Fruit fly (Drosophila melanogaster) whole organism, prepupa: ENCODE results near the gene Tbh.

ENCODE experiments used
- CG4318 ChIP-seq: fragments of 200-800 bp; sonication (Bioruptor generic); optimal IDR thresholded peaks from 3 replicates; lab custom pipeline; 2017; ENCODE audit warnings: missing biosample characterization, mild to moderate bottlenecking, missing genetic modification characterization
- CG6854 ChIP-seq: fragments of 200-800 bp; sonication (Bioruptor generic); optimal IDR thresholded peaks from 2 replicates; lab custom pipeline; 2017; ENCODE audit warnings: missing biosample characterization, mild to moderate bottlenecking, missing genetic modification characterization
- CG7368 ChIP-seq: fragments of 200-800 bp; sonication (Bioruptor generic); optimal IDR thresholded peaks from 3 replicates; lab custom pipeline; 2016; ENCODE audit warnings: missing biosample characterization, missing genetic modification characterization
- CG8119 ChIP-seq: fragments of 200-800 bp; sonication (Bioruptor generic); IDR thresholded peaks from 3 replicates; pipeline ENCODE4 v1.3.6; 2022; ENCODE audit warnings: missing biosample characterization, missing genetic modification characterization
- CG9139 ChIP-seq: fragments of 200-800 bp; sonication (Bioruptor generic); optimal IDR thresholded peaks from 3 replicates; lab custom pipeline; 2017; ENCODE audit warnings: missing biosample characterization, mild to moderate bottlenecking, missing genetic modification characterization
- Ets21C ChIP-seq: fragments of 200-800 bp; sonication (Bioruptor generic); optimal IDR thresholded peaks from 3 replicates; lab custom pipeline; 2016; ENCODE audit warnings: missing biosample characterization, missing genetic modification characterization
- Sox15 ChIP-seq: fragments of 200-800 bp; sonication (Bioruptor generic); optimal IDR thresholded peaks from 3 replicates; lab custom pipeline; 2016; ENCODE audit warnings: missing biosample characterization, missing genetic modification characterization
- dac ChIP-seq: fragments of 200-800 bp; sonication (Bioruptor generic); optimal IDR thresholded peaks from 2 replicates; lab custom pipeline; 2017; ENCODE audit warnings: missing biosample characterization, mild to moderate bottlenecking, missing genetic modification characterization
- esn ChIP-seq: fragments of 200-800 bp; sonication (Bioruptor generic); optimal IDR thresholded peaks from 2 replicates; lab custom pipeline; 2016; ENCODE audit warnings: missing biosample characterization, mild to moderate bottlenecking, missing genetic modification characterization, moderate library complexity
- fd85E ChIP-seq: fragments of 200-800 bp; sonication (Bioruptor generic); optimal IDR thresholded peaks from 3 replicates; lab custom pipeline; 2016; ENCODE audit warnings: missing biosample characterization, missing genetic modification characterization
- lz ChIP-seq: fragments of 200-800 bp; sonication (Bioruptor generic); optimal IDR thresholded peaks from 3 replicates; lab custom pipeline; 2016; ENCODE audit warnings: missing biosample characterization, missing genetic modification characterization
- spab ChIP-seq: fragments of 200-800 bp; sonication (Bioruptor generic); optimal IDR thresholded peaks from 2 replicates; lab custom pipeline; 2017; ENCODE audit warnings: missing biosample characterization, mild to moderate bottlenecking, missing genetic modification characterization, missing genetic modification reagents

- no peak for TF ChIP-seq esn
- no peak for TF ChIP-seq lz
- TF ChIP-seq CG7368, result no peak
- TF ChIP-seq CG8119 (GFP tag; lab: Robert Waterston, UW), result no peak
- no peak for TF ChIP-seq CG4318 (GFP tag; lab: Kevin White, UChicago)
- no peak for TF ChIP-seq dac
- no peak for TF ChIP-seq CG9139 (GFP tag; lab: Kevin White, UChicago)
- TF ChIP-seq CG6854 (GFP tag; lab: Kevin White, UChicago), result no peak
- TF ChIP-seq Sox15 (GFP tag; lab: Kevin White, UChicago), result no peak
- no peak for TF ChIP-seq spab (GFP tag; lab: Kevin White, UChicago)
- TF ChIP-seq Ets21C (GFP tag; lab: Kevin White, UChicago), result no peak
- no peak for TF ChIP-seq fd85E (GFP tag; lab: Kevin White, UChicago)
Observed at dm6 chrX:8062180-8062480, 66.6 kb downstream of the Tbh start.
